Worm (Caenorhabditis elegans) whole organism, mixed stage, embryonic: Measurements from ENCODE around the gene C05D11.8.

Experiments
- M03D4.4 ChIP-seq: sonication (generic microtip); optimal IDR thresholded peaks from 2 replicates; lab custom pipeline; 2017; ENCODE audit warnings: mild to moderate bottlenecking, missing genetic modification characterization, missing compliant biosample characterization
- blmp-1 ChIP-seq: fragments of 150-350 bp; optimal IDR thresholded peaks from 2 replicates; lab custom pipeline; 2014; ENCODE audit warnings: missing biosample characterization, missing genetic modification characterization
- cnd-1 ChIP-seq: fragments of 200-800 bp; sonication (Bioruptor generic); optimal IDR thresholded peaks from 2 replicates; lab custom pipeline; 2018; ENCODE audit warnings: mild to moderate bottlenecking, missing genetic modification characterization, missing compliant biosample characterization
- drap-1 ChIP-seq: fragments of 200-800 bp; sonication (Bioruptor generic); optimal IDR thresholded peaks from 3 replicates; lab custom pipeline; 2018; ENCODE audit warnings: mild to moderate bottlenecking, missing genetic modification characterization, missing compliant biosample characterization
- elt-1 ChIP-seq: sonication (generic microtip); optimal IDR thresholded peaks from 2 replicates; lab custom pipeline; 2017; ENCODE audit warnings: missing genetic modification characterization, mild to moderate bottlenecking, missing compliant biosample characterization, antibody characterized with exemption, moderate library complexity, borderline replicate concordance; ENCODE audit not compliant: insufficient read depth
- ham-2 ChIP-seq: fragments of 200-800 bp; sonication (Bioruptor generic); optimal IDR thresholded peaks from 2 replicates; lab custom pipeline; 2018; ENCODE audit warnings: mild to moderate bottlenecking, missing genetic modification characterization, missing compliant biosample characterization
- lin-13 ChIP-seq: fragments of 150-350 bp; optimal IDR thresholded peaks from 2 replicates; lab custom pipeline; 2014; ENCODE audit warnings: missing biosample characterization, missing genetic modification characterization
- mab-5 ChIP-seq: fragments of 150-350 bp; optimal IDR thresholded peaks from 2 replicates; lab custom pipeline; 2014; ENCODE audit warnings: missing biosample characterization, missing genetic modification characterization
- mep-1 ChIP-seq: fragments of 150-350 bp; optimal IDR thresholded peaks from 2 replicates; lab custom pipeline; 2017; ENCODE audit warnings: missing biosample characterization, missing genetic modification reagents, missing genetic modification characterization, inconsistent platforms
- mls-2 ChIP-seq: sonication (generic microtip); optimal IDR thresholded peaks from 2 replicates; lab custom pipeline; 2016; ENCODE audit warnings: mild to moderate bottlenecking, missing genetic modification characterization, moderate library complexity, missing compliant biosample characterization
- nhr-12 ChIP-seq: fragments of 150-350 bp; optimal IDR thresholded peaks from 2 replicates; lab custom pipeline; 2014; ENCODE audit warnings: missing biosample characterization, missing genetic modification characterization
- snpc-4 ChIP-seq: fragments of 150-350 bp; optimal IDR thresholded peaks from 2 replicates; lab custom pipeline; 2014; ENCODE audit warnings: missing biosample characterization, missing genetic modification characterization
- tbx-8 ChIP-seq: fragments of 200-800 bp; sonication (Bioruptor generic); optimal IDR thresholded peaks from 2 replicates; lab custom pipeline; 2018; ENCODE audit warnings: mild to moderate bottlenecking, missing genetic modification characterization, moderate library complexity, missing compliant biosample characterization
- ztf-11 ChIP-seq: fragments of 150-350 bp; optimal IDR thresholded peaks from 2 replicates; lab custom pipeline; 2014; ENCODE audit warnings: missing biosample characterization, missing genetic modification characterization

The C05D11.8 gene

ce11 chrIII:6373850-6374474 lies 53.1 kb downstream of the C05D11.8 start:
- TF ChIP-seq mab-5 (tag; lab: Kevin White, UChicago) (no peak), elt-1 (no peak), snpc-4 (tag; lab: Kevin White, UChicago) (no peak), blmp-1 (no peak), mls-2 (no peak), M03D4.4 (tag; lab: Kevin White, UChicago) (no peak), ham-2 (GFP tag; lab: Kevin White, UChicago) (no peak), lin-13 (tag; lab: Kevin White, UChicago) (no peak), cnd-1 (tag; lab: Kevin White, UChicago) (no peak), mep-1 (tag; lab: Kevin White, UChicago) (no peak), tbx-8 (no peak), drap-1 (GFP tag; lab: Kevin White, UChicago) (no peak), ztf-11 (tag; lab: Kevin White, UChicago) (no peak), nhr-12 (tag; lab: Kevin White, UChicago) (no peak)
